Worm (Caenorhabditis elegans) whole organism, L3 larva: ENCODE data around the gene nas-22.

Experiments
- R02D3.7 ChIP-seq: fragments of 150-350 bp; optimal IDR thresholded peaks from 2 replicates; lab custom pipeline; 2014; ENCODE audit warnings: missing biosample characterization, missing genetic modification characterization
- ZK546.5 ChIP-seq: sonication (generic microtip); optimal IDR thresholded peaks from 2 replicates; lab custom pipeline; 2017; ENCODE audit warnings: missing biosample characterization, missing genetic modification characterization
- aly-2 ChIP-seq: fragments of 150-350 bp; optimal IDR thresholded peaks from 2 replicates; lab custom pipeline; 2014; ENCODE audit warnings: missing biosample characterization, missing genetic modification characterization
- ceh-16 ChIP-seq: sonication (generic microtip); optimal IDR thresholded peaks from 2 replicates; lab custom pipeline; 2017; ENCODE audit warnings: missing biosample characterization, missing genetic modification characterization
- ceh-82 ChIP-seq: fragments of 150-350 bp; optimal IDR thresholded peaks from 2 replicates; lab custom pipeline; 2014; ENCODE audit warnings: missing biosample characterization, missing genetic modification characterization
- ceh-9 ChIP-seq: sonication (generic microtip); optimal IDR thresholded peaks from 2 replicates; lab custom pipeline; 2018; ENCODE audit warnings: missing biosample characterization, missing genetic modification characterization
- daf-12 ChIP-seq: fragments of 150-350 bp; optimal IDR thresholded peaks from 2 replicates; lab custom pipeline; 2014; ENCODE audit warnings: missing biosample characterization, missing genetic modification reagents, missing genetic modification characterization
- egl-27 ChIP-seq: sonication (generic microtip); optimal IDR thresholded peaks from 4 replicates; lab custom pipeline; 2017; ENCODE audit warnings: missing biosample characterization, missing genetic modification reagents, missing genetic modification characterization
- egl-5 ChIP-seq: fragments of 150-350 bp; optimal IDR thresholded peaks from 2 replicates; lab custom pipeline; 2017; ENCODE audit warnings: missing biosample characterization, missing genetic modification reagents, missing genetic modification characterization, inconsistent platforms
- elt-1 ChIP-seq: fragments of 150-350 bp; optimal IDR thresholded peaks from 2 replicates; lab custom pipeline; 2014; ENCODE audit warnings: missing biosample characterization, missing genetic modification characterization
- elt-2 ChIP-seq: sonication (generic microtip); optimal IDR thresholded peaks from 2 replicates; lab custom pipeline; 2016; ENCODE audit warnings: missing genetic modification reagents, mild to moderate bottlenecking, missing genetic modification characterization, missing compliant biosample characterization
- elt-3 ChIP-seq, 3 experiments: fragments of 150-350 bp in 1 of 3; sonication (generic microtip) in 2 of 3; optimal IDR thresholded peaks; 2 replicates in 2 of 3; 4 replicates in 1 of 3; lab custom pipeline; 2014 to 2017; ENCODE audit warnings: missing biosample characterization in 3 of 3, missing genetic modification characterization in 3 of 3
- hmg-11 ChIP-seq: sonication (generic microtip); optimal IDR thresholded peaks from 2 replicates; lab custom pipeline; 2016; ENCODE audit warnings: missing genetic modification characterization, missing compliant biosample characterization
- jun-1 ChIP-seq: fragments of 150-350 bp; optimal IDR thresholded peaks from 2 replicates; lab custom pipeline; 2014; ENCODE audit warnings: missing biosample characterization, missing genetic modification reagents, missing genetic modification characterization
- lin-15B ChIP-seq: fragments of 150-350 bp; optimal IDR thresholded peaks from 2 replicates; lab custom pipeline; 2014; ENCODE audit warnings: missing biosample characterization, missing genetic modification characterization
- lin-39 ChIP-seq: fragments of 150-350 bp; optimal IDR thresholded peaks from 2 replicates; lab custom pipeline; 2018; ENCODE audit warnings: missing biosample characterization, missing genetic modification reagents, missing genetic modification characterization
- lsy-12 ChIP-seq: sonication (generic microtip); optimal IDR thresholded peaks from 2 replicates; lab custom pipeline; 2016; ENCODE audit warnings: mild to moderate bottlenecking, missing genetic modification characterization, missing compliant biosample characterization
- mml-1 ChIP-seq: fragments of 150-350 bp; sonication (generic microtip); optimal IDR thresholded peaks from 3 replicates; lab custom pipeline; 2014; ENCODE audit warnings: missing biosample characterization, missing genetic modification characterization
- nfya-1 ChIP-seq: sonication (generic microtip); optimal IDR thresholded peaks from 2 replicates; lab custom pipeline; 2017; ENCODE audit warnings: missing genetic modification characterization, mild to moderate bottlenecking, missing compliant biosample characterization, antibody characterized with exemption, moderate library complexity; ENCODE audit not compliant: insufficient read depth
- nhr-12 ChIP-seq: fragments of 150-350 bp; optimal IDR thresholded peaks from 2 replicates; lab custom pipeline; 2014; ENCODE audit warnings: missing biosample characterization, missing genetic modification characterization
- nhr-23 ChIP-seq: fragments of 150-350 bp; optimal IDR thresholded peaks from 2 replicates; lab custom pipeline; 2014; ENCODE audit warnings: missing biosample characterization, missing genetic modification reagents, missing genetic modification characterization
- nhr-237 ChIP-seq: fragments of 150-350 bp; optimal IDR thresholded peaks from 2 replicates; lab custom pipeline; 2014; ENCODE audit warnings: missing biosample characterization, missing genetic modification characterization
- nhr-25 ChIP-seq: sonication (generic microtip); optimal IDR thresholded peaks from 2 replicates; lab custom pipeline; 2017; ENCODE audit warnings: missing biosample characterization, missing genetic modification characterization
- nhr-28 ChIP-seq: fragments of 150-350 bp; optimal IDR thresholded peaks from 2 replicates; lab custom pipeline; 2014; ENCODE audit warnings: missing biosample characterization, missing genetic modification characterization
- nhr-67 ChIP-seq: fragments of 150-350 bp; optimal IDR thresholded peaks from 2 replicates; lab custom pipeline; 2014; ENCODE audit warnings: missing biosample characterization, missing genetic modification characterization
- nhr-76 ChIP-seq: fragments of 150-350 bp; sonication (generic microtip); optimal IDR thresholded peaks from 5 replicates; lab custom pipeline; 2014; ENCODE audit warnings: missing biosample characterization, missing genetic modification characterization
- nhr-77 ChIP-seq: fragments of 150-350 bp; optimal IDR thresholded peaks from 2 replicates; lab custom pipeline; 2014; ENCODE audit warnings: missing biosample characterization, missing genetic modification characterization
- pqm-1 ChIP-seq: fragments of 150-350 bp; optimal IDR thresholded peaks from 2 replicates; lab custom pipeline; 2017; ENCODE audit warnings: missing biosample characterization, missing genetic modification characterization, inconsistent platforms
- sea-2 ChIP-seq: fragments of 150-350 bp; sonication (generic microtip); optimal IDR thresholded peaks from 4 replicates; lab custom pipeline; 2014; ENCODE audit warnings: missing biosample characterization, missing genetic modification reagents, missing genetic modification characterization
- skn-1 ChIP-seq: fragments of 150-350 bp; optimal IDR thresholded peaks from 2 replicates; lab custom pipeline; 2014; ENCODE audit warnings: missing biosample characterization, missing genetic modification characterization
- snpc-4 ChIP-seq: fragments of 150-350 bp; optimal IDR thresholded peaks from 2 replicates; lab custom pipeline; 2014; ENCODE audit warnings: missing biosample characterization, missing genetic modification characterization
- tbx-2 ChIP-seq: sonication (generic microtip); optimal IDR thresholded peaks from 2 replicates; lab custom pipeline; 2016; ENCODE audit warnings: mild to moderate bottlenecking, missing genetic modification characterization, missing compliant biosample characterization
- unc-62 ChIP-seq: fragments of 150-350 bp; sonication (generic microtip); optimal IDR thresholded peaks from 4 replicates; lab custom pipeline; 2014; ENCODE audit warnings: missing biosample characterization, missing genetic modification reagents, missing genetic modification characterization
- zag-1 ChIP-seq: fragments of 150-350 bp; optimal IDR thresholded peaks from 2 replicates; lab custom pipeline; 2014; ENCODE audit warnings: missing biosample characterization, missing genetic modification characterization
- ztf-11 ChIP-seq: fragments of 150-350 bp; optimal IDR thresholded peaks from 2 replicates; lab custom pipeline; 2014; ENCODE audit warnings: missing biosample characterization, missing genetic modification characterization
- ztf-4 ChIP-seq: fragments of 150-350 bp; optimal IDR thresholded peaks from 2 replicates; lab custom pipeline; 2014; ENCODE audit warnings: missing biosample characterization, missing genetic modification characterization

nas-22 gene

ce11 chrV:11485558-11485957 lies 11.1 kb downstream of the nas-22 start, which contains the start of gene srh-1:
Gene srh-1 (plus strand): TSS chrV:11485858.
- TF ChIP-seq lin-39 (tag; lab: Kevin White, UChicago) (no peak), egl-27 (tag; lab: Kevin White, UChicago) (no peak), jun-1 (no peak), elt-1 (tag; lab: Kevin White, UChicago) (no peak), nhr-12 (tag; lab: Kevin White, UChicago) (no peak), ztf-11 (no peak), ZK546.5 (no peak), zag-1 (tag; lab: Kevin White, UChicago) (no peak), unc-62 (GFP tag; lab: Kevin White, UChicago) (no peak), hmg-11 (tag; lab: Kevin White, UChicago) (no peak), ceh-16 (no peak), ceh-9 (tag; lab: Kevin White, UChicago) (no peak), nhr-76 (tag; lab: Kevin White, UChicago) (no peak), elt-2 (tag; lab: Kevin White, UChicago) (no peak), nhr-67 (tag; lab: Kevin White, UChicago) (no peak), nfya-1 (tag; lab: Kevin White, UChicago) (no peak)

DNA sequence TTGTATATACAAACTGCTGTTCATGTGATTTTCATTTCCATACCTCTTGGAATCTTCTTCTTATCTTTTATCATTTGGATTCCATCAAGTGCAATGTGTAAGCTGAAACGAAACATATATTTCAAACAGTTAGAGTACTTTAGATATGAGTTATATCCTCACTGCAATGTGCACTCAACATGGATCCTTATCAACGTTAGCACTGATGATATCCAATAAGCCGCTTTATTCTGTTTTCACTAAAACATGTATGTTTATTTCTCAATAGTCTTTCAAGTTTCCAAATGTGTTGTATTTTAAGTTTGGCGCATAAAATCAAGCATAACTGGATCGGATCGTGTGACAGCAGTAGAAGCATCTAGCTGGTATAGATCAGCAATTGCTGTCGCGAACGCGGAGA lies 12.2 kb downstream of the nas-22 start, which contains the start of gene T11F9.10:
TSS of gene T11F9.10 (plus strand) at position 301 of the 400 bp plus-strand sequence.
- TF ChIP-seq skn-1 (tag; lab: Kevin White, UChicago), result no peak
- no peak for TF ChIP-seq lsy-12 (tag; lab: Kevin White, UChicago)
- no peak for TF ChIP-seq elt-3 (tag; optimal IDR thresholded peaks at IDR 0.05; lab: Kevin White, UChicago)
- TF ChIP-seq lin-39 (tag; lab: Kevin White, UChicago), result no peak
- no peak for TF ChIP-seq ceh-16
- no peak for TF ChIP-seq nhr-237
- TF ChIP-seq daf-12, result no peak
- TF ChIP-seq nhr-77 (tag; lab: Kevin White, UChicago), result no peak
- no peak for TF ChIP-seq ztf-11
- TF ChIP-seq lin-15B, result no peak
- TF ChIP-seq egl-5 (tag; lab: Kevin White, UChicago), result no peak
- no peak for TF ChIP-seq elt-1 (tag; lab: Kevin White, UChicago)
- no peak for TF ChIP-seq aly-2

ce11 chrV:11488288-11488687 lies 13.8 kb downstream of the nas-22 start:
- TF ChIP-seq lin-15B (no peak), nhr-25 (no peak), jun-1 (no peak), nhr-28 (tag; lab: Kevin White, UChicago) (no peak), ceh-82 (no peak), ztf-4 (no peak), pqm-1 (tag; lab: Kevin White, UChicago) (no peak), nhr-237 (no peak), R02D3.7 (tag; lab: Kevin White, UChicago) (no peak), egl-5 (tag; lab: Kevin White, UChicago) (no peak)
- TF ChIP-seq, all 47 proteins: peak for 0

- TF ChIP-seq zag-1 (tag; lab: Kevin White, UChicago) (no peak), ZK546.5 (no peak), ceh-9 (tag; lab: Kevin White, UChicago) (no peak), hmg-11 (tag; lab: Kevin White, UChicago) (no peak), nhr-67 (tag; lab: Kevin White, UChicago) (no peak), nhr-23 (tag; lab: Kevin White, UChicago) (no peak), nhr-237 (no peak)
Measured at ce11 chrV:11490382-11490781, 15.9 kb downstream of the nas-22 start, which contains the start of gene dhs-19. Gene dhs-19 (minus strand): TSS chrV:11490482.

- TF ChIP-seq mml-1 (tag; lab: Kevin White, UChicago), result no peak
- TF ChIP-seq ceh-16, result no peak
- no peak for TF ChIP-seq jun-1
- no peak for TF ChIP-seq tbx-2 (tag; lab: Kevin White, UChicago)
- TF ChIP-seq nhr-28 (tag; lab: Kevin White, UChicago), result no peak
- no peak for TF ChIP-seq nhr-76 (tag; lab: Kevin White, UChicago)
- TF ChIP-seq nfya-1 (tag; lab: Kevin White, UChicago), result no peak
- TF ChIP-seq hmg-11 (tag; lab: Kevin White, UChicago), result no peak
- no peak for TF ChIP-seq snpc-4 (tag; lab: Kevin White, UChicago)
- TF ChIP-seq sea-2 (GFP tag; lab: Kevin White, UChicago), result no peak
- TF ChIP-seq ztf-11, result no peak
Measured at ce11 chrV:11492456-11492855, 18.0 kb downstream of the nas-22 start, which contains the start of gene T11F9.21. Gene T11F9.21 (plus strand): TSS chrV:11492756.
